Worm (Caenorhabditis elegans): Measurements from ENCODE around the gene cyp-33C1.

DNA sequence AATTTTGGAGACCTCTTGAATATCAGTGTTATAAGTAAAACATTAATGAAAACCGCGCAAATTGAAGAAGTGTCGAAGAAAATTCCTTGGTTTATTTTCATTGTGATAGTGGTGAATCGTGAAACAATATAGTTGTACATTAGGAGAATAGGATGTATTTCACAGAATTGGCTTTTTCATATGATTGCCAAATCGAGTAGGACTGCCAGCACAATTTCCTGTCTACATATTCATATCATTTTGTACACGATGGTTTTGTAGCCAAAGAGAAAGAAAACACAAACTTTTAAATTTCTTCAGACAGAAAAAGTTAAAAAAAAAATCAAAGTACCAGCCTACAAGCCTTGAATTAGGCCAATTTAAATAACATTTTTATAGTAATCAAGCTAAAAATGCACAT is 15.6 kb upstream of the cyp-33C1 start, which contains the start of gene str-255:
- no peak for TF ChIP-seq nhr-237 (tag; optimal IDR thresholded peaks at IDR 0.05)
- TF ChIP-seq snpc-4 (tag; optimal IDR thresholded peaks at IDR 0.05), result no peak
- no peak for TF ChIP-seq ztf-11 (tag; optimal IDR thresholded peaks at IDR 0.05)
- no peak for TF ChIP-seq unc-39 (tag; optimal IDR thresholded peaks at IDR 0.05)
- no peak for TF ChIP-seq ham-2 (GFP tag; optimal IDR thresholded peaks at IDR 0.05)
- no peak for TF ChIP-seq lin-13 (tag; optimal IDR thresholded peaks at IDR 0.05)
- TF ChIP-seq mab-5 (tag; optimal IDR thresholded peaks at IDR 0.05), result no peak
- TF ChIP-seq pha-4 (tag; optimal IDR thresholded peaks at IDR 0.05), result no peak
- TF ChIP-seq zip-8 (tag; optimal IDR thresholded peaks at IDR 0.05), result no peak
